Worm (Caenorhabditis elegans): ENCODE measurements around the gene F15B9.10.

DNA sequence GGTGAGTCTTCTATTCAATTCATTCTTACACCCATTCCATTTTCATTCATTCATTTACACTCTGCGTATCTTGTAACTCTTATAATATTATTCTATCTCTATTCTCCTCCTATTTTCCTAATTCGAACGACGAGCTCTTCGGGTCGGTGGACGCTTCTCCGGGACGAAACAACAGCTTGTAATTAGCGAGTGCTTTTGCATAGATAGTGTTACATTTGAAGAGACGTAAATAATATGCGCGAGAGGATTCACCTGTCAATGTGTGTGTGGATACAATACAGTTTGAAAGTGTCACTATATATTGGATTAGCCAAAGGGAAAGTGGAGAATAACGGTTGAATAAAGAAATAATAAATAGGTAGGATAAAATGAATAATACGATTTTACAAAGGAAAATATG, 11.9 kb upstream of the F15B9.10 start:
- TF ChIP-seq grh-1 (GFP tag; IDR thresholded peaks at IDR 0.05) (no peak), tbx-2 (tag; optimal IDR thresholded peaks at IDR 0.05) (no peak), zag-1 (tag; optimal IDR thresholded peaks at IDR 0.05) (no peak), nhr-12 (tag; optimal IDR thresholded peaks at IDR 0.05) (no peak), ceh-8 (GFP tag; optimal IDR thresholded peaks at IDR 0.05) (no peak), lin-35 (GFP tag; optimal IDR thresholded peaks at IDR 0.05) (no peak), ceh-82 (tag; optimal IDR thresholded peaks at IDR 0.05) (no peak), pqm-1 (tag; optimal IDR thresholded peaks at IDR 0.05) (no peak)
